Worm (Caenorhabditis elegans) whole organism, L4 larva: ENCODE data around the gene snr-6.

Experiments
- F37D6.2 ChIP-seq: sonication (generic microtip); optimal IDR thresholded peaks from 2 replicates; lab custom pipeline; 2016; ENCODE audit warnings: mild to moderate bottlenecking, missing genetic modification characterization, missing compliant biosample characterization
- R02D3.7 ChIP-seq: fragments of 150-350 bp; sonication (generic microtip); optimal IDR thresholded peaks from 3 replicates; lab custom pipeline; 2014; ENCODE audit warnings: missing biosample characterization, missing genetic modification characterization
- T20F7.1 ChIP-seq: fragments of 200-800 bp; sonication (Bioruptor generic); optimal IDR thresholded peaks from 2 replicates; lab custom pipeline; 2018; ENCODE audit warnings: mild to moderate bottlenecking, missing genetic modification characterization, missing compliant biosample characterization
- Y105C5A.15 ChIP-seq: fragments of 200-800 bp; sonication (Bioruptor generic); IDR thresholded peaks from 2 replicates; pipeline ENCODE4 v1.3.6; 2022; ENCODE audit warnings: missing genetic modification characterization, missing compliant biosample characterization
- Y48G9A.11 ChIP-seq: fragments of 200-800 bp; sonication (Bioruptor generic); IDR thresholded peaks from 2 replicates; pipeline ENCODE4 v1.3.6; 2022; ENCODE audit warnings: missing genetic modification reagents, missing genetic modification characterization, missing compliant biosample characterization
- ZK337.2 ChIP-seq: fragments of 200-800 bp; sonication (Bioruptor generic); IDR thresholded peaks from 2 replicates; pipeline ENCODE4 v1.3.6; 2022; ENCODE audit warnings: missing genetic modification reagents, missing genetic modification characterization, missing compliant biosample characterization
- ZK546.5 ChIP-seq, 2 experiments: sonication (generic microtip); optimal IDR thresholded peaks; 2 replicates each; lab custom pipeline; 2017; ENCODE audit warnings: missing biosample characterization in 2 of 2, missing genetic modification characterization in 2 of 2
- ama-1 ChIP-seq: fragments of 150-350 bp; optimal IDR thresholded peaks from 2 replicates; lab custom pipeline; 2014; ENCODE audit warnings: inconsistent platforms, mixed read lengths
- arid-1 ChIP-seq: fragments of 200-800 bp; sonication (Bioruptor generic); conservative IDR thresholded peaks from 2 replicates; pipeline ENCODE4 v1.3.6; 2022; ENCODE audit warnings: missing genetic modification reagents, missing genetic modification characterization, missing compliant biosample characterization
- ceh-28 ChIP-seq: fragments of 150-350 bp; optimal IDR thresholded peaks from 2 replicates; lab custom pipeline; 2014; ENCODE audit warnings: missing biosample characterization, missing genetic modification reagents, missing genetic modification characterization
- ceh-32 ChIP-seq: sonication (generic microtip); optimal IDR thresholded peaks from 2 replicates; lab custom pipeline; 2016; ENCODE audit warnings: mild to moderate bottlenecking, missing genetic modification characterization, missing compliant biosample characterization; ENCODE audit not compliant: poor library complexity
- ceh-62 ChIP-seq: sonication (generic microtip); optimal IDR thresholded peaks from 2 replicates; lab custom pipeline; 2017; ENCODE audit warnings: missing biosample characterization, missing genetic modification characterization
- cey-2 ChIP-seq: sonication (generic microtip); optimal IDR thresholded peaks from 3 replicates; lab custom pipeline; 2017; ENCODE audit warnings: missing genetic modification characterization, mild to moderate bottlenecking, missing compliant biosample characterization, antibody characterized with exemption, borderline replicate concordance; ENCODE audit not compliant: insufficient read depth
- daf-16 ChIP-seq, 3 experiments: sonication (generic microtip); optimal IDR thresholded peaks; 2 replicates each; lab custom pipeline; 2016 to 2017; ENCODE audit warnings: missing genetic modification characterization in 3 of 3, missing genetic modification reagents in 3 of 3, mild to moderate bottlenecking in 2 of 3, missing compliant biosample characterization in 2 of 3, missing biosample characterization in 1 of 3, moderate library complexity in 1 of 3
- dpl-1 ChIP-seq: fragments of 150-350 bp; optimal IDR thresholded peaks from 2 replicates; lab custom pipeline; 2014; ENCODE audit warnings: missing biosample characterization, missing genetic modification reagents, missing genetic modification characterization
- fkh-10 ChIP-seq: fragments of 150-350 bp; optimal IDR thresholded peaks from 2 replicates; lab custom pipeline; 2014; ENCODE audit warnings: missing biosample characterization, missing genetic modification reagents, missing genetic modification characterization
- hif-1 ChIP-seq, 2 experiments: sonication (generic microtip); optimal IDR thresholded peaks; 2 replicates each; lab custom pipeline; 2016 to 2017; ENCODE audit warnings: missing compliant biosample characterization in 2 of 2, missing genetic modification characterization in 2 of 2, missing genetic modification reagents in 2 of 2, missing genotype in 2 of 2, mild to moderate bottlenecking in 1 of 2
- hlh-30 ChIP-seq: sonication (generic microtip); optimal IDR thresholded peaks from 2 replicates; lab custom pipeline; 2017; ENCODE audit warnings: antibody characterized with exemption, mild to moderate bottlenecking, missing genetic modification characterization, missing compliant biosample characterization; ENCODE audit not compliant: insufficient read depth
- hmg-1.1 ChIP-seq: fragments of 200-800 bp; sonication (Bioruptor generic); IDR thresholded peaks from 2 replicates; pipeline ENCODE4 v1.3.6; 2022; ENCODE audit warnings: missing genetic modification reagents, missing genetic modification characterization, missing compliant biosample characterization
- jun-1 ChIP-seq: fragments of 150-350 bp; optimal IDR thresholded peaks from 2 replicates; lab custom pipeline; 2014; ENCODE audit warnings: missing biosample characterization, missing genetic modification reagents, missing genetic modification characterization
- lin-29 ChIP-seq: fragments of 200-800 bp; sonication (Bioruptor generic); IDR thresholded peaks from 2 replicates; pipeline ENCODE4 v1.3.6; 2022; ENCODE audit warnings: missing genetic modification reagents, missing genetic modification characterization, missing compliant biosample characterization
- lin-39 ChIP-seq: fragments of 150-350 bp; optimal IDR thresholded peaks from 2 replicates; lab custom pipeline; 2014; ENCODE audit warnings: missing biosample characterization, missing genetic modification reagents, missing genetic modification characterization
- madf-9 ChIP-seq: fragments of 200-800 bp; sonication (Bioruptor generic); conservative IDR thresholded peaks from 2 replicates; pipeline ENCODE4 v1.3.6; 2022; ENCODE audit warnings: missing genetic modification reagents, missing genetic modification characterization, missing compliant biosample characterization
- mdl-1 ChIP-seq, 2 experiments: fragments of 150-350 bp in 1 of 2; sonication (generic microtip) in 1 of 2; optimal IDR thresholded peaks; 2 replicates each; lab custom pipeline; 2014 to 2017; ENCODE audit warnings: missing biosample characterization in 2 of 2, missing genetic modification characterization in 2 of 2
- mep-1 ChIP-seq: fragments of 150-350 bp; sonication (generic microtip); optimal IDR thresholded peaks from 3 replicates; lab custom pipeline; 2014; ENCODE audit warnings: missing biosample characterization, missing genetic modification characterization
- mes-2 ChIP-seq: sonication (generic microtip); optimal IDR thresholded peaks from 2 replicates; lab custom pipeline; 2016; ENCODE audit warnings: missing genotype, mild to moderate bottlenecking, missing genetic modification characterization, missing compliant biosample characterization; ENCODE audit not compliant: poor library complexity, severe bottlenecking
- nhr-10 ChIP-seq: fragments of 150-350 bp; optimal IDR thresholded peaks from 2 replicates; lab custom pipeline; 2014; ENCODE audit warnings: missing biosample characterization, missing genetic modification characterization
- nhr-102 ChIP-seq: sonication (generic microtip); optimal IDR thresholded peaks from 2 replicates; lab custom pipeline; 2016; ENCODE audit warnings: mild to moderate bottlenecking, missing genetic modification characterization, moderate library complexity, missing compliant biosample characterization
- nhr-111 ChIP-seq: fragments of 200-800 bp; sonication (Bioruptor generic); optimal IDR thresholded peaks from 2 replicates; lab custom pipeline; 2018; ENCODE audit warnings: mild to moderate bottlenecking, missing genetic modification characterization, missing compliant biosample characterization
- nhr-48 ChIP-seq: sonication (generic microtip); optimal IDR thresholded peaks from 2 replicates; lab custom pipeline; 2016; ENCODE audit warnings: mild to moderate bottlenecking, missing genetic modification characterization, missing compliant biosample characterization
- pqm-1 ChIP-seq: sonication (generic microtip); optimal IDR thresholded peaks from 2 replicates; lab custom pipeline; 2017; ENCODE audit warnings: missing biosample characterization, missing genetic modification characterization
- rbr-2 ChIP-seq: sonication (generic microtip); optimal IDR thresholded peaks from 2 replicates; lab custom pipeline; 2016; ENCODE audit warnings: missing genotype, missing genetic modification characterization, missing compliant biosample characterization
- sdz-12 ChIP-seq: fragments of 200-800 bp; sonication (Bioruptor generic); optimal IDR thresholded peaks from 2 replicates; lab custom pipeline; 2018; ENCODE audit warnings: mild to moderate bottlenecking, missing genetic modification characterization, missing compliant biosample characterization
- snpc-1.2 ChIP-seq: fragments of 200-800 bp; sonication (Bioruptor generic); IDR thresholded peaks from 2 replicates; pipeline ENCODE4 v1.3.6; 2022; ENCODE audit warnings: missing genetic modification reagents, missing genetic modification characterization, missing compliant biosample characterization
- snpc-4 ChIP-seq: fragments of 150-350 bp; optimal IDR thresholded peaks from 2 replicates; lab custom pipeline; 2014; ENCODE audit warnings: missing biosample characterization, missing genetic modification characterization
- spr-3 ChIP-seq: fragments of 200-800 bp; sonication (Bioruptor generic); optimal IDR thresholded peaks from 2 replicates; lab custom pipeline; 2018; ENCODE audit warnings: mild to moderate bottlenecking, missing genetic modification characterization, missing compliant biosample characterization
- tag-97 ChIP-seq: fragments of 200-800 bp; sonication (Bioruptor generic); IDR thresholded peaks from 2 replicates; pipeline ENCODE4 v1.3.6; 2022; ENCODE audit warnings: missing genetic modification characterization, missing compliant biosample characterization
- unc-39 ChIP-seq: sonication (generic microtip); optimal IDR thresholded peaks from 2 replicates; lab custom pipeline; 2017; ENCODE audit warnings: missing biosample characterization, missing genetic modification characterization
- unc-62 ChIP-seq, 3 experiments: fragments of 150-350 bp in 1 of 3; sonication (generic microtip); optimal IDR thresholded peaks in 2 of 3; peaks in 1 of 3; 1 replicate in 1 of 3; 2 replicates in 2 of 3; lab custom pipeline; 2014 to 2017; ENCODE audit warnings: missing biosample characterization in 3 of 3, missing genetic modification characterization in 3 of 3, missing genetic modification reagents in 3 of 3, missing genotype in 1 of 3
- vab-7 ChIP-seq: fragments of 200-800 bp; sonication (Bioruptor generic); IDR thresholded peaks from 2 replicates; pipeline ENCODE4 v1.3.6; 2022; ENCODE audit warnings: missing genetic modification reagents, missing genetic modification characterization, missing compliant biosample characterization
- zfp-2 ChIP-seq: sonication (generic microtip); optimal IDR thresholded peaks from 2 replicates; lab custom pipeline; 2016; ENCODE audit warnings: mild to moderate bottlenecking, missing genetic modification characterization, missing compliant biosample characterization
- zip-2 ChIP-seq: fragments of 150-350 bp; optimal IDR thresholded peaks from 2 replicates; lab custom pipeline; 2014; ENCODE audit warnings: missing biosample characterization, missing genetic modification characterization
- ztf-7 ChIP-seq: fragments of 150-350 bp; optimal IDR thresholded peaks from 2 replicates; lab custom pipeline; 2014; ENCODE audit warnings: missing biosample characterization, missing genetic modification characterization

snr-6 gene

DNA sequence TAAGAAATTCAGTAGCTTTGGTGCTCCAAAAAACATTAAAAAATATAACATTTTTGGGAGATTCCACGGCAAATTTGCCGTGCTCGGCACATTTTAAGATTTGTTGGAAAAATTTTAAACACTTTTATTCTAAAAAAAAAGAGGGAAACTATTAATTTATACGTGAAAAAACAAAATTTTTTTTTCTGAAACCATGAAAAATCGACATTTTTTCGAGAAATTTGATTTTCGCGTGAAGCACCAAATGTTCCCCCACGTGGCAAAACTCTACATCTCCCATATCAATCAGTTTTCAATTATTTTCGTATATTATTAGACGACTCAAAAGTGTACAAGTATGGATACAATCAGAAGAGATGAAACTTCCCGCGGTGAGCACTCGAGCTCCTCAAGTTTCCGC lies 6.8 kb upstream of the snr-6 start, which contains the start of gene fbxa-218:
Gene fbxa-218, plus strand, starts transcription at position 301 of the 400 bp plus-strand sequence.
- TF ChIP-seq Y48G9A.11 (GFP tag; lab: Robert Waterston, UW) (no peak), hif-1 (tag; optimal IDR thresholded peaks at IDR 0.05; lab: Kevin White, UChicago) (no peak), madf-9 (GFP tag; lab: Robert Waterston, UW) (no peak), ZK337.2 (no peak), tag-97 (GFP tag; lab: Robert Waterston, UW) (no peak), cey-2 (tag; lab: Kevin White, UChicago) (no peak), unc-62 (GFP tag; optimal IDR thresholded peaks at IDR 0.05 in 1 of 2; lab: Kevin White, UChicago) (no peak), unc-62 (tag; optimal IDR thresholded peaks at IDR 0.05; lab: Kevin White, UChicago) (no peak)
- TF ChIP-seq, all 104 proteins: peak for 0

DNA sequence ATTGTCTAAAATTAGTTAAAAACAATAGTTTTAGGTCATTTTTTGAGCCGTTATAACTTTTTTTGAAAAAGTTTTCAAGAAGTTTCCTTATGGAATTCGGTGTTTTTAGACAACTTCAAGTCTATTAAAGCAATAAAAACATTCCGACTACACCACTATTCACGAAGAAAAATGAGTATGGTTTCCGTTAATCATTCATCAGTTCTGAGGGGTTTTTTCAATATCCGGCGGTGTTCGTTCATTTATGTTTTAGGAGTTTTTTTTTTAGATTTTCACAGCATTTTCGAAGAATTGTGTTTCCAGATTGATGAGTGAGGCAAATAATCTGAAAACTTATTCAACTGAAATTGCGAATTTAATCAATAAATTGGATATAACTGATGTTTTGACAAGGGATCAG lies 4.7 kb upstream of the snr-6 start, which contains the start of gene Y49E10.27:
Gene Y49E10.27, plus strand, starts transcription at position 301 of the 400 bp plus-strand sequence.
- TF ChIP-seq R02D3.7 (tag; lab: Kevin White, UChicago) (no peak), hlh-30 (no peak), pqm-1 (no peak), fkh-10 (GFP tag; lab: Kevin White, UChicago) (no peak), nhr-48 (tag; lab: Kevin White, UChicago) (no peak), F37D6.2 (no peak), hmg-1.1 (no peak), snpc-1.2 (GFP tag; lab: Robert Waterston, UW) (no peak), lin-29 (no peak), lin-39 (tag; lab: Kevin White, UChicago) (no peak), mdl-1 (tag; optimal IDR thresholded peaks at IDR 0.05; lab: Kevin White, UChicago) (no peak), nhr-111 (GFP tag; lab: Kevin White, UChicago) (no peak), unc-39 (tag; lab: Kevin White, UChicago) (no peak), ceh-28 (tag; lab: Kevin White, UChicago) (no peak), ztf-7 (tag; lab: Kevin White, UChicago) (no peak), arid-1 (GFP tag; lab: Robert Waterston, UW) (no peak), zfp-2 (tag; lab: Kevin White, UChicago) (no peak), vab-7 (GFP tag; lab: Robert Waterston, UW) (no peak), mes-2 (tag; lab: Kevin White, UChicago) (no peak), snpc-4 (tag; lab: Kevin White, UChicago) (no peak)

ce11 chrIII:12430209-12430608 lies 780 bp upstream of the snr-6 start, which contains the start of gene Y49E10.16:
Y49E10.16 (plus strand) TSS chrIII:12430509.
- TF ChIP-seq pqm-1 (peak; percentile 32), daf-16 (GFP tag; optimal IDR thresholded peaks at IDR 0.05; lab: Kevin White, UChicago) (no peak), daf-16 (tag; optimal IDR thresholded peaks at IDR 0.05; lab: Kevin White, UChicago) (peak; percentile 17), Y105C5A.15 (GFP tag; lab: Robert Waterston, UW) (no peak)

- TF ChIP-seq tag-97 (GFP tag; lab: Robert Waterston, UW) (no peak), madf-9 (GFP tag; lab: Robert Waterston, UW) (no peak), arid-1 (GFP tag; lab: Robert Waterston, UW) (0 out of 2 replicates have a peak, but pooled peaks have one; percentile 43), rbr-2 (tag; lab: Kevin White, UChicago) (no peak), ZK546.5 (tag; optimal IDR thresholded peaks at IDR 0.05; lab: Kevin White, UChicago) (no peak), mdl-1 (tag; optimal IDR thresholded peaks at IDR 0.05; lab: Kevin White, UChicago) (no peak), spr-3 (GFP tag; lab: Kevin White, UChicago) (no peak), jun-1 (tag; lab: Kevin White, UChicago) (no peak), R02D3.7 (tag; lab: Kevin White, UChicago) (no peak), ama-1 (lab: Kevin White, UChicago) (no peak), lin-39 (tag; lab: Kevin White, UChicago) (no peak), nhr-102 (tag; lab: Kevin White, UChicago) (no peak), T20F7.1 (no peak), hif-1 (tag; optimal IDR thresholded peaks at IDR 0.05; lab: Kevin White, UChicago) (no peak), sdz-12 (GFP tag; lab: Kevin White, UChicago) (no peak), daf-16 (GFP tag; optimal IDR thresholded peaks at IDR 0.05; lab: Kevin White, UChicago) (no peak), daf-16 (tag; optimal IDR thresholded peaks at IDR 0.05; lab: Kevin White, UChicago) (no peak), zip-2 (no peak), dpl-1 (GFP tag; lab: Kevin White, UChicago) (no peak), ceh-32 (tag; lab: Kevin White, UChicago) (no peak), nhr-10 (tag; lab: Kevin White, UChicago) (no peak), mep-1 (tag; lab: Kevin White, UChicago) (no peak), ceh-62 (no peak)
Measured at ce11 chrIII:12428799-12429351, 554 bp downstream of the snr-6 start.
